Worm (Caenorhabditis elegans) whole organism, young adult: ENCODE data around the gene srh-46.

Experiments
- ekl-4 ChIP-seq: fragments of 200-800 bp; sonication (Bioruptor generic); IDR thresholded peaks from 2 replicates; pipeline ENCODE4 v1.3.6; 2022; ENCODE audit warnings: missing genetic modification reagents, missing genetic modification characterization, missing compliant biosample characterization
- lir-1 ChIP-seq: fragments of 200-800 bp; sonication (Bioruptor generic); conservative IDR thresholded peaks from 2 replicates; pipeline ENCODE4 v1.3.6; 2022; ENCODE audit warnings: missing genetic modification reagents, missing genetic modification characterization, missing compliant biosample characterization
- sea-2 ChIP-seq: fragments of 200-800 bp; sonication (Bioruptor generic); IDR thresholded peaks from 2 replicates; pipeline ENCODE4 v1.3.6; 2022; ENCODE audit warnings: missing genetic modification characterization, missing compliant biosample characterization
- tbx-9 ChIP-seq: sonication (generic microtip); optimal IDR thresholded peaks from 2 replicates; lab custom pipeline; 2016; ENCODE audit warnings: borderline replicate concordance, missing genetic modification characterization, inconsistent platforms, missing compliant biosample characterization

DNA sequence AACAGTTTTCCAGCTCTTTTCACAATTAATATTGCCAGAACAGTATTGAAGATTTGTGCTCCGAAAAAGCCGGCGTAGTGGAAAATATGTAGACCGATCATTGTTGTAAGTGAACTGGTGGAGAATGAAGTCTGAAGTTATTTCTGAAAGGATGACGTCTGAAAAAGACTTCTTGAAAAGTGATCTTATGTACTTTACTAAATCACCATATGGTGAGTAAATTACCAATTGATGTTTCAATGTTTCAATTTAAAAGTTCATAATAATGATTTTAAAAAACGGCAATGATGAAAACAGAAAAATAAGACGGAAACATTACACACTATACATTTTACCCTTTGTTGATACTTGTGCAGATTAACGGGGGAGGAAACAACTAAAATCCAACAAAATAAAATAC is 21.0 kb upstream of the srh-46 start, which contains the start of gene str-141:
- TF ChIP-seq sea-2 (no peak), tbx-9 (no peak), ekl-4 (no peak), lir-1 (no peak)
